Fruit fly (Drosophila melanogaster): Measurements from ENCODE around the gene CG13014.

Gene CG13014

DNA sequence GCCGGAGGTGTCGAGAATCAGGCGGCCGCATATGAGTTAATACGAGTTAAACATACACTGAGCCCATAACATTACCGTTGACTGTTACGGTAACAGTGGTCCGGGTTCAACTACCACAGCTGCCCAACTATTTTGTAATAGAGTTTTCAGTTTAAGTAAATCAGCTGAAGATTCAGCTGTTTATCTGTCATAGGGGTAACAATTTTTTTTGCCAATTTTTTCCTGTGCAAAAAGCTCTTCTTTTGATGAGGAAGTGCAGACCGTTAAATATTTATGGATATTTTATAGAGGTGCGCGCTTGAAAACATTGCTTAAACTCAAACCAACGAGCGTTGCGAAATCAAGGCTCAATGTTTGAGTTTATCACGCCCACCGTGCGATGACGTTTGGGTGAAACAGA, 6.0 kb upstream of the CG13014 start:
- TF ChIP-seq CG14655 (GFP tag; optimal IDR thresholded peaks at IDR 0.05) (peak; percentile 29), CG12605 (GFP tag; IDR thresholded peaks at IDR 0.05) (no peak)

DNA sequence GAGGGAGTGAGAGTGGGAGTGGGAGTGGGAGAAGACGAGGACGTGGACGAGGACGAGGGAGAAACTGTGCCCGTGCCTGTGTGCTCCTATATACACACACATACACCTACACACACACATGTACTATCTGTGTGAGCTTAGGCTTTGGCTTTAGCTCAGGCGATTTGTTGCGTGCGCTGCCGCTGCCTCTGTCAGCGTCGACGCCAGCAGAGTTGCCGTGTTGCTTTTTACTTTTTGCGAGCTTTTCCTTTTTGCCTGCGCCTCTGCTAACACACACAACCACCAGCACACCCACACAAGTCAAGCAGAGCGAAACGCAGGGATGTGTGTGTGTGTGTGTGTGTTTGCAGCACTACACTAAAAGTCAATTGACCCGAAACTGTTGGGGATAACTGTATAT, 5.5 kb upstream of the CG13014 start:
- TF ChIP-seq CG9948 (tag; optimal IDR thresholded peaks at IDR 0.05) (no peak), CG8159 (tag; optimal IDR thresholded peaks at IDR 0.05) (no peak), CG4496 (GFP tag; IDR thresholded peaks at IDR 0.05) (0 out of 3 replicates have a peak, but pooled peaks have one; percentile 6), EcR (GFP tag; optimal IDR thresholded peaks at IDR 0.05) (no peak), fd96Ca (GFP tag; IDR thresholded peaks at IDR 0.05) (no peak), Pif1A (GFP tag; optimal IDR thresholded peaks at IDR 0.05) (no peak)

- TF ChIP-seq CG32121 (GFP tag; IDR thresholded peaks at IDR 0.05), result peak; percentile 54; the same call in 1 of the 2 replicates
- peak; percentile 42 for TF ChIP-seq CG14655 (GFP tag; optimal IDR thresholded peaks at IDR 0.05)
- no peak for TF ChIP-seq EcR (GFP tag; optimal IDR thresholded peaks at IDR 0.05)
- TF ChIP-seq CG8301 (tag; optimal IDR thresholded peaks at IDR 0.05), result peak; percentile 4
- no peak for TF ChIP-seq CG9948 (tag; optimal IDR thresholded peaks at IDR 0.05)
- peak; percentile 47 for TF ChIP-seq Ets98B (GFP tag; IDR thresholded peaks at IDR 0.05)
- TF ChIP-seq CG12605 (GFP tag; IDR thresholded peaks at IDR 0.05), result peak; percentile 33; the same call in 1 of the 2 replicates
- TF ChIP-seq Snoo (tag; optimal IDR thresholded peaks at IDR 0.05), result no peak
- TF ChIP-seq rn (GFP tag; IDR thresholded peaks at IDR 0.05), result no peak
Observed at dm6 chrX:16583730-16584129, 3.9 kb upstream of the CG13014 start.

DNA sequence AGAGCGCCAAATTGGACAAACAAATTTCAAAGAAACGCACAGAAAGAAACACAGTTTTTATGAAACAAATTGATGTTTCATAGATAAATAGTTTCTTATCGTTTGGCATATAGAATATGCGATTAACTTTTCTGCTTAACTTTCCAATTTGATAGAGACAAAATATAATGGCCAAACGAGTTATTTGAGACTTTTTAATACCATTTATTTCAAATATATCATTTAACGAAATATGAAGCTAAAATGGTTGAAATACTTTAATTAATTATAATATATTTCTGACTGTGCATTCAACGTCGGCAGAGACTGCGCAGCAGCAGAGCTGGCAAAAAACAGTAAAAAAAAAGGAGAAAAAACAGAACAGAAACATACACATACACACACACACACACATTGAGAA, 2.1 kb upstream of the CG13014 start:
- peak; percentile 43 for TF ChIP-seq CG14655 (GFP tag; optimal IDR thresholded peaks at IDR 0.05)
- peak; percentile 15 for TF ChIP-seq CG17806 (tag; optimal IDR thresholded peaks at IDR 0.05)
- no peak for TF ChIP-seq Pif1A (GFP tag; optimal IDR thresholded peaks at IDR 0.05)
- no peak for TF ChIP-seq fd96Ca (GFP tag; IDR thresholded peaks at IDR 0.05)
- no peak for TF ChIP-seq CG13204 (GFP tag; optimal IDR thresholded peaks at IDR 0.05)
- TF ChIP-seq Ets98B (GFP tag; IDR thresholded peaks at IDR 0.05), result no peak
- peak; percentile 40 for TF ChIP-seq CG8159 (tag; optimal IDR thresholded peaks at IDR 0.05)
- TF ChIP-seq EcR (GFP tag; optimal IDR thresholded peaks at IDR 0.05), result no peak
- TF ChIP-seq Snoo (tag; optimal IDR thresholded peaks at IDR 0.05), result no peak
- TF ChIP-seq CG8301 (tag; optimal IDR thresholded peaks at IDR 0.05), result peak; percentile 35
- TF ChIP-seq rn (GFP tag; IDR thresholded peaks at IDR 0.05), result no peak
- no peak for TF ChIP-seq CG10348 (GFP tag; IDR thresholded peaks at IDR 0.05)
- no peak for TF ChIP-seq gl (tag; optimal IDR thresholded peaks at IDR 0.05)
- TF ChIP-seq CG15710 (tag; optimal IDR thresholded peaks at IDR 0.05), result peak; percentile 9
- 0 out of 3 replicates have a peak, but pooled peaks have one; percentile 37 for TF ChIP-seq CG4496 (GFP tag; IDR thresholded peaks at IDR 0.05)
- TF ChIP-seq CG9948 (tag; optimal IDR thresholded peaks at IDR 0.05), result peak; percentile 24
- no peak for TF ChIP-seq CG12605 (GFP tag; IDR thresholded peaks at IDR 0.05)
- TF ChIP-seq CG34367 (tag; optimal IDR thresholded peaks at IDR 0.05), result no peak
- TF ChIP-seq CG32121 (GFP tag; IDR thresholded peaks at IDR 0.05), result peak; percentile 67
- no peak for TF ChIP-seq D1 (tag; optimal IDR thresholded peaks at IDR 0.05)
- peak; percentile 18 for TF ChIP-seq Pif1B (GFP tag; optimal IDR thresholded peaks at IDR 0.05)

- TF ChIP-seq rn (GFP tag; IDR thresholded peaks at IDR 0.05), result no peak
- TF ChIP-seq CG8159 (tag; optimal IDR thresholded peaks at IDR 0.05), result peak; percentile 13
- peak; percentile 50 for TF ChIP-seq EcR (GFP tag; optimal IDR thresholded peaks at IDR 0.05)
- TF ChIP-seq CG14655 (GFP tag; optimal IDR thresholded peaks at IDR 0.05), result no peak
- peak; percentile 10; the same call in 1 of the 2 replicates for TF ChIP-seq CG12605 (GFP tag; IDR thresholded peaks at IDR 0.05)
- TF ChIP-seq Pif1B (GFP tag; optimal IDR thresholded peaks at IDR 0.05), result peak; percentile 47
- TF ChIP-seq gl (tag; optimal IDR thresholded peaks at IDR 0.05), result peak; percentile 17
- TF ChIP-seq Pif1A (GFP tag; optimal IDR thresholded peaks at IDR 0.05), result peak; percentile 11
- TF ChIP-seq Snoo (tag; optimal IDR thresholded peaks at IDR 0.05), result no peak
- no peak for TF ChIP-seq CG9948 (tag; optimal IDR thresholded peaks at IDR 0.05)
- peak; percentile 4 for TF ChIP-seq CG34367 (tag; optimal IDR thresholded peaks at IDR 0.05)
- peak; percentile 10 for TF ChIP-seq CG15710 (tag; optimal IDR thresholded peaks at IDR 0.05)
- no peak for TF ChIP-seq CG4496 (GFP tag; IDR thresholded peaks at IDR 0.05)
Observed at dm6 chrX:16586178-16586890, 1.3 kb upstream of the CG13014 start.

DNA sequence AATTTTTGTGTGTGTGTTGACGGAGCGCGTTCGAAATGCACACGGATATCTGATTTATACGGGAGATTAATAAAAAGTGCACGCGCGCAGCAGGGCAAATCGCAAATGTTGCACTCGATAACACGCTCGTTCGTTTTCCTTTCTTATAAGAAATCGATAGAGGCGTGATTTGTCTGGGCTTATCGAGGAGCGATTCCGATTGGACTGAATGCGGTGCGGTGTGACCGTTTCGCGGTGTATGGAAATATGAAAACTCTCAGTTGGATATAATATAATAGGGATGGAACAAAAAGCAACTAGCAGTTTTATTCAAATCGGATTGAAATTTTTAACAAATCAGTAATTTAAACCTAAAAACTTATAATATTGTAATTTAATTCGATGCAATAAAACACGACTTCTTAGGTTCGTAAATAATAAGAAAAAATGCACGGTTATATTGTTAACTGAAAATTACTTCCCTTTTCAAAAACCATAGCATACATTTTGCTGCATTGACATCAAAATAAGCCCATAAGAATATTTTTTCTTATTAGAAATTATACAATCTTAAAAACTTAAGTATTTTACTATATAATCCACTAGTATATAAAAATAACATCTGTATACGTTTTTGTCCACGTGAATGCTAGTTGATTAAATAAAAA, 529 bp upstream of the CG13014 start, which contains the start of gene CanA-14F:
CanA-14F (minus strand) TSS at position 152 of the 647 bp plus-strand sequence.
- 0 out of 2 replicates have a peak, but pooled peaks have one; percentile 29 for TF ChIP-seq CG12605 (GFP tag; IDR thresholded peaks at IDR 0.05)
- TF ChIP-seq CG14655 (GFP tag; optimal IDR thresholded peaks at IDR 0.05), result no peak

- TF ChIP-seq CG12605 (GFP tag; IDR thresholded peaks at IDR 0.05) (no peak), rn (GFP tag; IDR thresholded peaks at IDR 0.05) (no peak), Pif1A (GFP tag; optimal IDR thresholded peaks at IDR 0.05) (no peak), CG32121 (GFP tag; IDR thresholded peaks at IDR 0.05) (no peak), gl (tag; optimal IDR thresholded peaks at IDR 0.05) (no peak), Ets98B (GFP tag; IDR thresholded peaks at IDR 0.05) (no peak), CG13204 (GFP tag; optimal IDR thresholded peaks at IDR 0.05) (no peak), CG17806 (tag; optimal IDR thresholded peaks at IDR 0.05) (no peak), CG10348 (GFP tag; IDR thresholded peaks at IDR 0.05) (no peak), CG34367 (tag; optimal IDR thresholded peaks at IDR 0.05) (no peak), fd96Ca (GFP tag; IDR thresholded peaks at IDR 0.05) (no peak), D1 (tag; optimal IDR thresholded peaks at IDR 0.05) (no peak), Snoo (tag; optimal IDR thresholded peaks at IDR 0.05) (no peak)
Observed at dm6 chrX:16593418-16593817, 5.7 kb downstream of the CG13014 start, which contains the start of the genes SMC3 and Ubc7. Gene SMC3 (minus strand): TSS chrX:16593439. Gene Ubc7 (plus strand): TSS chrX:16593677.
